Worm (Caenorhabditis elegans) whole organism, early embryonic: ENCODE data around the gene K04G7.1.

Experiments used
- F13C5.2 ChIP-seq: sonication (generic microtip); optimal IDR thresholded peaks from 2 replicates; lab custom pipeline; 2017; ENCODE audit warnings: mild to moderate bottlenecking, missing genetic modification characterization, inconsistent platforms, missing compliant biosample characterization
- ama-1 ChIP-seq: fragments of 150-350 bp; optimal IDR thresholded peaks from 2 replicates; lab custom pipeline; 2014
- ets-7 ChIP-seq: sonication (generic microtip); optimal IDR thresholded peaks from 2 replicates; lab custom pipeline; 2016; ENCODE audit warnings: missing genotype, missing genetic modification characterization, missing compliant biosample characterization
- pes-1 ChIP-seq: fragments of 200-800 bp; sonication (Bioruptor generic); IDR thresholded peaks from 2 replicates; pipeline ENCODE4 v1.3.6; 2022; ENCODE audit warnings: missing genetic modification reagents, missing genetic modification characterization, missing compliant biosample characterization
- sea-1 ChIP-seq: fragments of 200-800 bp; sonication (Bioruptor generic); conservative IDR thresholded peaks from 2 replicates; pipeline ENCODE4 v1.3.6; 2022; ENCODE audit warnings: missing genetic modification characterization, missing compliant biosample characterization
- tbx-11 ChIP-seq: fragments of 200-800 bp; sonication (Bioruptor generic); IDR thresholded peaks from 2 replicates; pipeline ENCODE4 v1.3.6; 2022; ENCODE audit warnings: missing genetic modification characterization, missing compliant biosample characterization
- tra-4 ChIP-seq: sonication (generic microtip); optimal IDR thresholded peaks from 2 replicates; lab custom pipeline; 2017; ENCODE audit warnings: missing genetic modification characterization, missing compliant biosample characterization

DNA sequence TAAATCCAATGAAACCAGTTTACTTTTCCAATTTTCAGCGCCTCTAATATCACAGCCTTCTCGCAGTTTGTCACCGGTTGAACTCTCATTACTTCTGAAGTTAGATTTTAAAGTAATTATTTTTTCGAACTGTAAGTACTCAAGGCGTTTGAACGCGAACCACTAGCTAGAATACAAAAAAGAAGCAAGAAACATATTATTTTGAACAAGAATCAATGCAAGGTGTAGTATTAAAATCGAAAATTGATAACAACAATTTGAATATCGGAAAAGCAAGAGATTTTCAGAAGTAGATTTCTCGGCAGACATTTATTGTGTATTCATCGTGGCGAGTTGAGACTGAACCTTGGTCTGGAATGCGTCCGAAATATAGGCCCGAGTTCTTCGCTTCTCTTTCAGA, 35.5 kb downstream of the K04G7.1 start, which contains the start of gene exos-9:
- TF ChIP-seq F13C5.2 (tag; lab: Kevin White, UChicago) (no peak), tra-4 (tag; lab: Kevin White, UChicago) (no peak), ets-7 (tag; lab: Kevin White, UChicago) (no peak), ama-1 (lab: Kevin White, UChicago) (no peak), tbx-11 (GFP tag; lab: Robert Waterston, UW) (no peak), sea-1 (GFP tag; lab: Robert Waterston, UW) (no peak), pes-1 (GFP tag; lab: Robert Waterston, UW) (no peak)
